Worm (Caenorhabditis elegans): Measurements from ENCODE around the gene spe-36.

The spe-36 gene

DNA sequence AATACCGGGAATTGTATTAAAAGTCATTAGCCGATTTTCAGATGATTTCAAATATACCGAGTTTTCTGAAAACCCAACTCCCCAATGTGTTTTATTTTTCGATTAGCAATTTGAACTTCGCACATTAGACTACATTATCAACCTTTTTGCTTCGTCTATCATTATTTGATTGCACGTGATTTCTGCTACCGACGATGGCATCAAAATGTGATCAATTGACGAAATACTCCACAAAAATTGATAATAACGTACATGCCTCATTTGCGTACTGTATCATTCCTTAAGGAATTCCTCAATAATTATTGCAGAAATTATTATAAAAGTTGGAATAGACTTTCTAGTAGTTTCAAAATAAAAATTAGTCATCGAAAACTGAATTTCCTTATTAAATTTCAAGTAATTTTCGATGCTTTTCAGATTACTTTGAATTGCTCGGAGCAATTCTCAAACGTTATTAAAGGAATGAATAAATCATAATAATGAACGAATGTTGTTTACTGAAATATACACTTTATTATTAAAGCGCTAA, 31.8 kb upstream of the spe-36 start (continued):
- TF ChIP-seq ceh-82 (tag; optimal IDR thresholded peaks at IDR 0.05) (no peak), lin-38 (GFP tag; IDR thresholded peaks at IDR 0.05) (no peak), F26F4.8 (GFP tag; conservative IDR thresholded peaks at IDR 0.05) (no peak), lin-13 (GFP tag; optimal IDR thresholded peaks at IDR 0.05) (no peak), nhr-28 (tag; optimal IDR thresholded peaks at IDR 0.05) (peak; percentile 61), ceh-32 (tag; optimal IDR thresholded peaks at IDR 0.05; ENCODE audit: poor library complexity) (no peak), cey-2 (tag; optimal IDR thresholded peaks at IDR 0.05; ENCODE audit: borderline replicate concordance, insufficient read depth) (no peak), unc-39 (tag; optimal IDR thresholded peaks at IDR 0.05) (no peak), ztf-11 (tag; optimal IDR thresholded peaks at IDR 0.05) (no peak)

DNA sequence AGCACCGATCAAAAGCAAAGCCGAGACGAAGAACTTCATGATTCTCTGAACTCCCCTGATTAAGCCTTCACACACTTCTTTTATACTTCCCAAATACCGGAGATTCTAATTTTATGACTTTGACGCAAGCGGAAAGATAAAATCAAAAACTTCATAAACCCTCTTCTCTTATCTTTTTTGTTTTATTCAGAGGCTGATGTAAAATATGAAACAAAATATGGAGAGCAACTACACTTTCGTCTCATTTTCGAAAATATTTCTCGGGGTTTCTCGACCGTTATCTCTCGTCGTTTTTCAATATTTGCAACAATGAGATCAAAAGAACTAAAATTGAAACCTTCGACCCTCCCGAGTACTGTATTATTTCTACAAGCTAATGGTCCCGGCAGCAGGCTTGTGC, 31.0 kb upstream of the spe-36 start, which contains the start of gene lys-4:
Gene lys-4, minus strand, starts transcription at position 115 of the 400 bp plus-strand sequence.
- TF ChIP-seq snpc-1.2 (GFP tag; IDR thresholded peaks at IDR 0.05), result no peak
- no peak for TF ChIP-seq daf-16 (GFP tag; optimal IDR thresholded peaks at IDR 0.05)
- TF ChIP-seq daf-16 (tag; optimal IDR thresholded peaks at IDR 0.05), result peak; percentile 33
- TF ChIP-seq daf-19 (GFP tag; conservative IDR thresholded peaks at IDR 0.05), result no peak
- TF ChIP-seq dve-1 (tag; optimal IDR thresholded peaks at IDR 0.05; ENCODE audit: insufficient read depth), result peak; percentile 42
- TF ChIP-seq zfp-3 (GFP tag; conservative IDR thresholded peaks at IDR 0.05), result no peak
- TF ChIP-seq lsy-2 (tag; optimal IDR thresholded peaks at IDR 0.05), result no peak
- no peak for TF ChIP-seq ceh-44 (GFP tag; IDR thresholded peaks at IDR 0.05)
- peak; percentile 36 for TF ChIP-seq nhr-28 (tag; optimal IDR thresholded peaks at IDR 0.05)
- TF ChIP-seq madf-5 (GFP tag; IDR thresholded peaks at IDR 0.05), result no peak
- TF ChIP-seq nhr-41 (GFP tag; IDR thresholded peaks at IDR 0.05), result no peak
- no peak for TF ChIP-seq dpl-1 (GFP tag; optimal IDR thresholded peaks at IDR 0.05)
- peak; percentile 30 for TF ChIP-seq hlh-11 (tag; optimal IDR thresholded peaks at IDR 0.05)
- no peak for TF ChIP-seq lir-3 (tag; optimal IDR thresholded peaks at IDR 0.05)
- peak; percentile 40 for TF ChIP-seq dmd-6 (GFP tag; IDR thresholded peaks at IDR 0.05)
- TF ChIP-seq zip-11 (GFP tag; IDR thresholded peaks at IDR 0.05), result no peak

DNA sequence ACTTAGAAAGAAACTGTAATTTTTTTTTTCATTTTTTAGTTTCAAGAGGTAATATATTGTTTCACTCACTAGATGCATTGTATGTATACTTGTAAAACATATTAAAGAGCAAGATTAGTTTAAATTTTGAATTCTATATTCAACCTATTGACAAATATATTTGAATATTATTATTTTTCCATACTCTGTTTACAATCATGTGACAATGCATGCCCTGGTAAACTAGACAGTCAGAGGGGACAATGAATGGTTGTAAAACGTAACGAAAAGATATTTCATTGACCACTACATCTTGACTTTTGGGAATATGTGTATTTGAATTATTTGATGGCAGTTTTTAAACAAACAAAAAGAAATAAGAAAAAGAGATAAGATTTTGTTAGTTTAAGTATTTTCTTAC, 30.3 kb upstream of the spe-36 start:
- no peak for TF ChIP-seq daf-16 (GFP tag; optimal IDR thresholded peaks at IDR 0.05)
- TF ChIP-seq daf-16 (tag; optimal IDR thresholded peaks at IDR 0.05), result peak; percentile 61
- TF ChIP-seq unc-62 (GFP tag; optimal IDR thresholded peaks at IDR 0.05 in 1 of 2), result peak in 1 of 2 experiments; percentile 62
- TF ChIP-seq unc-62 (tag; optimal IDR thresholded peaks at IDR 0.05), result no peak
- peak; percentile 2 for TF ChIP-seq dve-1 (tag; optimal IDR thresholded peaks at IDR 0.05; ENCODE audit: insufficient read depth)
- TF ChIP-seq T20F7.1 (GFP tag; optimal IDR thresholded peaks at IDR 0.05), result no peak

DNA sequence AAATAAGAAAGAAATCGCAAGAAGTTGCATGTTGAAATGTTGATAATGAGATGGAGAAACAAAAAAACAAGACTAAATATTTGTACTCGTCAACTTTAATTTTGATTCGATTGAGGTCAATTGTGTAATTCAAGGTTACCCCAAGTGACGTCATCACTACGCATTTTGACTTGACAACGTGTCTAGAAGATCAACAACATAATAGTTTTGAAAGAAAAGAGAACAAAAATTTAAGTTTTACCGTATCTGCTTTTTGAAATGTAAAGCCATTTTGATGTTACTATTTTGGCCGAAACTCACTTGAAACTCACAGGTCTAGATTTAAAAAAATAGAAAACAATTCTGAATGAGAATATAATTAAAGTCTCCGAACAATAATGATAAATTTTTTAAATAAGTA, 28.8 kb upstream of the spe-36 start, which contains the start of gene dsl-5:
Gene dsl-5, minus strand, starts transcription at position 101 of the 400 bp plus-strand sequence.
- no peak for TF ChIP-seq lin-15B (tag; optimal IDR thresholded peaks at IDR 0.05)
- no peak for TF ChIP-seq ZK546.5 (tag; optimal IDR thresholded peaks at IDR 0.05)

DNA sequence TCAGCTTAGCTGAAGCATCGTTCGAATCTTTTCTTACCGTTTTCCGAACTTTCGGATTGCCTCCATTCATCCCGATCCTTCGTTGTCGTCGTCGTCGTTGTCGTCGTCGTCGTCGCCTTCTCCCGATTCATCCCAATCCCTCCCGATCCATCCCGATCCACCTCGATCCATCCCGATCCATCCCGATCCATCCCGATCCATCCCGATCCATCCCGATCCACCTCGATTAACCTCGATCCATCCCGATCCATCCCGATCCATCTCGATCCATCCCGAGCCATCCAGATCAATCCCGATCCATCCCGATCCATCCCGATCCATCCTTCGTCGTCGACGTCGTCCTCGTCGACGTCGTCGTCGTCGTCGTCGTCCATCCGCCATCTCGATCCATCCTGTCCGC, 24.5 kb upstream of the spe-36 start:
- TF ChIP-seq mxl-2 (GFP tag; conservative IDR thresholded peaks at IDR 0.05) (peak; percentile 60; the same call in 1 of the 2 replicates), egl-43 (GFP tag; IDR thresholded peaks at IDR 0.05) (peak; percentile 63; the same call in 1 of the 2 replicates), set-16 (GFP tag; IDR thresholded peaks at IDR 0.05) (peak; percentile 97)

DNA sequence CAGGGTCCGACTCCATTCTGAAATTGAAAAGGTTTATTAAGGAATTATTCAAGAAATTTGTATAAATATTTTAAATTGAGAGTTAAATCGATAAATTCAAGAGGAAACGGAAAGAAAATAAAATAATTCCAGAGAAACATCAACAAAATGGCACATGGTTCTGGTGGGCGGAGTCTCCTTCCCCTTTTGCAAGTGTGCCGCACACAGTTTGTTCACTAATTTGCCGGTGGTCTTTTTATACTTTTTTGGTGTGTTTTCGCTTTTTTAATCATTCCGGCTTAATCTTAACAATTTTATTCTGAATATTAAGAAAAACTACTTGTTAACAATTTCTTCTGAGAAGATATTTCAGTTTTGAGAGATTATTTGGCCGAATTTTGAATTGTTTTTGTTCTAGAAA, 12.8 kb upstream of the spe-36 start, which contains the start of the genes ragc-1 and Y24F12A.1:
Gene ragc-1, minus strand, starts transcription at position 25 of the 400 bp plus-strand sequence.
Gene Y24F12A.1, plus strand, starts transcription at position 346 of the 400 bp plus-strand sequence.
- peak; percentile 27 for TF ChIP-seq nhr-77 (tag; optimal IDR thresholded peaks at IDR 0.05)
- no peak for TF ChIP-seq egl-27 (tag; optimal IDR thresholded peaks at IDR 0.05)
- TF ChIP-seq madf-5 (GFP tag; IDR thresholded peaks at IDR 0.05), result no peak
- TF ChIP-seq ces-1 (GFP tag; optimal IDR thresholded peaks at IDR 0.05), result no peak
- no peak for TF ChIP-seq vab-7 (GFP tag; IDR thresholded peaks at IDR 0.05)
- TF ChIP-seq attf-4 (tag; optimal IDR thresholded peaks at IDR 0.05), result no peak
- TF ChIP-seq lsy-2 (tag; optimal IDR thresholded peaks at IDR 0.05), result peak in 1 of 2 experiments; percentile 72
- TF ChIP-seq daf-12 (tag; optimal IDR thresholded peaks at IDR 0.05), result no peak
- no peak for TF ChIP-seq aly-2 (tag; optimal IDR thresholded peaks at IDR 0.05)
- TF ChIP-seq mep-1 (tag; optimal IDR thresholded peaks at IDR 0.05), result peak; percentile 76
- TF ChIP-seq mes-2 (tag; optimal IDR thresholded peaks at IDR 0.05; ENCODE audit: poor library complexity, severe bottlenecking), result peak; percentile 83
- TF ChIP-seq hmg-1.1 (GFP tag; IDR thresholded peaks at IDR 0.05), result no peak
- no peak for TF ChIP-seq ztf-7 (tag; optimal IDR thresholded peaks at IDR 0.05)
- TF ChIP-seq dmd-6 (GFP tag; IDR thresholded peaks at IDR 0.05), result no peak
